Worm (Caenorhabditis elegans) whole organism, L3 larva: ENCODE measurements around the gene F22F7.4.
"Not testable (repeated sequence)": the region's sequence is repeated elsewhere in the genome, so short reads cannot be mapped to it uniquely, and the experiment has no call there.

Experiments
- R02D3.7 ChIP-seq: fragments of 150-350 bp; optimal IDR thresholded peaks from 2 replicates; lab custom pipeline; 2014; ENCODE audit warnings: missing biosample characterization, missing genetic modification characterization
- ZK546.5 ChIP-seq: sonication (generic microtip); optimal IDR thresholded peaks from 2 replicates; lab custom pipeline; 2017; ENCODE audit warnings: missing biosample characterization, missing genetic modification characterization
- aly-2 ChIP-seq: fragments of 150-350 bp; optimal IDR thresholded peaks from 2 replicates; lab custom pipeline; 2014; ENCODE audit warnings: missing biosample characterization, missing genetic modification characterization
- ceh-16 ChIP-seq: sonication (generic microtip); optimal IDR thresholded peaks from 2 replicates; lab custom pipeline; 2017; ENCODE audit warnings: missing biosample characterization, missing genetic modification characterization
- ceh-28 ChIP-seq: fragments of 150-350 bp; optimal IDR thresholded peaks from 2 replicates; lab custom pipeline; 2014; ENCODE audit warnings: missing biosample characterization, missing genetic modification reagents, missing genetic modification characterization
- ceh-82 ChIP-seq: fragments of 150-350 bp; optimal IDR thresholded peaks from 2 replicates; lab custom pipeline; 2014; ENCODE audit warnings: missing biosample characterization, missing genetic modification characterization
- ceh-9 ChIP-seq: sonication (generic microtip); optimal IDR thresholded peaks from 2 replicates; lab custom pipeline; 2018; ENCODE audit warnings: missing biosample characterization, missing genetic modification characterization
- daf-12 ChIP-seq: fragments of 150-350 bp; optimal IDR thresholded peaks from 2 replicates; lab custom pipeline; 2014; ENCODE audit warnings: missing biosample characterization, missing genetic modification reagents, missing genetic modification characterization
- egl-5 ChIP-seq: fragments of 150-350 bp; optimal IDR thresholded peaks from 2 replicates; lab custom pipeline; 2017; ENCODE audit warnings: missing biosample characterization, missing genetic modification reagents, missing genetic modification characterization, inconsistent platforms
- elt-1 ChIP-seq: fragments of 150-350 bp; optimal IDR thresholded peaks from 2 replicates; lab custom pipeline; 2014; ENCODE audit warnings: missing biosample characterization, missing genetic modification characterization
- elt-2 ChIP-seq: sonication (generic microtip); optimal IDR thresholded peaks from 2 replicates; lab custom pipeline; 2016; ENCODE audit warnings: missing genetic modification reagents, mild to moderate bottlenecking, missing genetic modification characterization, missing compliant biosample characterization
- elt-3 ChIP-seq, 3 experiments: fragments of 150-350 bp in 1 of 3; sonication (generic microtip) in 2 of 3; optimal IDR thresholded peaks; 2 replicates in 2 of 3; 4 replicates in 1 of 3; lab custom pipeline; 2014 to 2017; ENCODE audit warnings: missing biosample characterization in 3 of 3, missing genetic modification characterization in 3 of 3
- fkh-10 ChIP-seq: sonication (generic microtip); optimal IDR thresholded peaks from 2 replicates; lab custom pipeline; 2017; ENCODE audit warnings: missing biosample characterization, missing genetic modification reagents, missing genetic modification characterization
- fos-1 ChIP-seq: fragments of 150-350 bp; optimal IDR thresholded peaks from 2 replicates; lab custom pipeline; 2014; ENCODE audit warnings: missing biosample characterization, missing genetic modification characterization
- jun-1 ChIP-seq: fragments of 150-350 bp; optimal IDR thresholded peaks from 2 replicates; lab custom pipeline; 2014; ENCODE audit warnings: missing biosample characterization, missing genetic modification reagents, missing genetic modification characterization
- lin-39 ChIP-seq: fragments of 150-350 bp; optimal IDR thresholded peaks from 2 replicates; lab custom pipeline; 2018; ENCODE audit warnings: missing biosample characterization, missing genetic modification reagents, missing genetic modification characterization
- lsy-12 ChIP-seq: sonication (generic microtip); optimal IDR thresholded peaks from 2 replicates; lab custom pipeline; 2016; ENCODE audit warnings: mild to moderate bottlenecking, missing genetic modification characterization, missing compliant biosample characterization
- mdl-1 ChIP-seq: fragments of 150-350 bp; optimal IDR thresholded peaks from 2 replicates; lab custom pipeline; 2014; ENCODE audit warnings: missing biosample characterization, missing genetic modification characterization
- mml-1 ChIP-seq: fragments of 150-350 bp; sonication (generic microtip); optimal IDR thresholded peaks from 3 replicates; lab custom pipeline; 2014; ENCODE audit warnings: missing biosample characterization, missing genetic modification characterization
- nfya-1 ChIP-seq: sonication (generic microtip); optimal IDR thresholded peaks from 2 replicates; lab custom pipeline; 2017; ENCODE audit warnings: missing genetic modification characterization, mild to moderate bottlenecking, missing compliant biosample characterization, antibody characterized with exemption, moderate library complexity; ENCODE audit not compliant: insufficient read depth
- nhr-11 ChIP-seq: fragments of 150-350 bp; optimal IDR thresholded peaks from 2 replicates; lab custom pipeline; 2014; ENCODE audit warnings: missing biosample characterization, missing genetic modification characterization
- nhr-12 ChIP-seq: fragments of 150-350 bp; optimal IDR thresholded peaks from 2 replicates; lab custom pipeline; 2014; ENCODE audit warnings: missing biosample characterization, missing genetic modification characterization
- nhr-23 ChIP-seq: fragments of 150-350 bp; optimal IDR thresholded peaks from 2 replicates; lab custom pipeline; 2014; ENCODE audit warnings: missing biosample characterization, missing genetic modification reagents, missing genetic modification characterization
- nhr-25 ChIP-seq: sonication (generic microtip); optimal IDR thresholded peaks from 2 replicates; lab custom pipeline; 2017; ENCODE audit warnings: missing biosample characterization, missing genetic modification characterization
- nhr-28 ChIP-seq: fragments of 150-350 bp; optimal IDR thresholded peaks from 2 replicates; lab custom pipeline; 2014; ENCODE audit warnings: missing biosample characterization, missing genetic modification characterization
- nhr-43 ChIP-seq: sonication (generic microtip); optimal IDR thresholded peaks from 2 replicates; lab custom pipeline; 2016; ENCODE audit warnings: mild to moderate bottlenecking, missing genetic modification characterization, missing compliant biosample characterization; ENCODE audit not compliant: poor library complexity, severe bottlenecking
- nhr-67 ChIP-seq: fragments of 150-350 bp; optimal IDR thresholded peaks from 2 replicates; lab custom pipeline; 2014; ENCODE audit warnings: missing biosample characterization, missing genetic modification characterization
- nhr-76 ChIP-seq: fragments of 150-350 bp; sonication (generic microtip); optimal IDR thresholded peaks from 5 replicates; lab custom pipeline; 2014; ENCODE audit warnings: missing biosample characterization, missing genetic modification characterization
- pha-4 ChIP-seq: fragments of 150-350 bp; optimal IDR thresholded peaks from 2 replicates; lab custom pipeline; 2014; ENCODE audit warnings: missing biosample characterization, missing genetic modification reagents, missing genetic modification characterization
- pqm-1 ChIP-seq: fragments of 150-350 bp; optimal IDR thresholded peaks from 2 replicates; lab custom pipeline; 2017; ENCODE audit warnings: missing biosample characterization, missing genetic modification characterization, inconsistent platforms
- sea-2 ChIP-seq: fragments of 150-350 bp; sonication (generic microtip); optimal IDR thresholded peaks from 4 replicates; lab custom pipeline; 2014; ENCODE audit warnings: missing biosample characterization, missing genetic modification reagents, missing genetic modification characterization
- unc-62 ChIP-seq: fragments of 150-350 bp; sonication (generic microtip); optimal IDR thresholded peaks from 4 replicates; lab custom pipeline; 2014; ENCODE audit warnings: missing biosample characterization, missing genetic modification reagents, missing genetic modification characterization
- zag-1 ChIP-seq: fragments of 150-350 bp; optimal IDR thresholded peaks from 2 replicates; lab custom pipeline; 2014; ENCODE audit warnings: missing biosample characterization, missing genetic modification characterization
- ztf-11 ChIP-seq: fragments of 150-350 bp; optimal IDR thresholded peaks from 2 replicates; lab custom pipeline; 2014; ENCODE audit warnings: missing biosample characterization, missing genetic modification characterization
- ztf-4 ChIP-seq: fragments of 150-350 bp; optimal IDR thresholded peaks from 2 replicates; lab custom pipeline; 2014; ENCODE audit warnings: missing biosample characterization, missing genetic modification characterization

F22F7.4 gene

DNA sequence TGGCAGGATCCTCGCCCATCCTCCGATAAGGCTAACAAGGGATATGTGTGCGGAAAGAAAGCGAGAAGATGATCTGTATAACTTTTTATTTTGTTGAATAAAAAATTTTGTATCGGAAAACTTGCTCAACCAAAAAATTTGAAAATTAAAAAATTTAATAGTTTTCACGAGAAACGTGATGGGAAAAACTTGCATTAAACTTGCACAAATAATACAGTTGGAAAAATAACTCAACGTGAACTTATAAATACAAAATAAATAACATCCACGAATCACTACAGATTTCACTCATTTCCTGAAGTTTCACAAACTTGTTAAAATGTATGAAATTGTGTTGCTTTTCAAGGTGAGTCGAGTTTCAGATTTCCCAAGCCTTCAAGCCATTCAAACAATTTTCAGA, 6.8 kb downstream of the F22F7.4 start, which contains the start of gene F36F12.7:
TSS of gene F36F12.7 (plus strand) at position 301 of the 400 bp plus-strand sequence.
- TF ChIP-seq R02D3.7 (tag; lab: Kevin White, UChicago) (no peak), egl-5 (tag; lab: Kevin White, UChicago) (no peak), lin-39 (tag; lab: Kevin White, UChicago) (no peak), ceh-9 (no peak)

DNA sequence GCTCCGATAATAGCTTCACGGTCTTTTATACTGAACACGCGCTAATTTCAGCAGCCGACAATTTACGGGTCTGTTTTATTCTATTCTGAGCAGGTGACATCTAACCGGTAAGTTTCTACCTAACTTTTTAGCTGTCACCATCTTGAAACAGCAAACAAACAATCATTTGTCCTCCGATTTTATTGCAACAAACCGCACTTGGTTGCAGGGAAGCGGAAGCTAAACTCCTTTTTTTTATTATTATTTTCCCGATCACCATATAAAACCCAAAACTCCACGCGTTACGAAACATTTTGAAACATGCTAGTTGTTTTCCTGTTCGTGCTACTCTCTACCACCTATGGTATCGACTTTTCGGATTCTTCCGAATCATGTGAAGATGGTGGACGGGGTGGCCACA, 8.2 kb downstream of the F22F7.4 start, which contains the start of gene clec-208:
TSS of gene clec-208 (plus strand) at position 301 of the 400 bp plus-strand sequence.
- TF ChIP-seq elt-3 (tag; optimal IDR thresholded peaks at IDR 0.05; lab: Kevin White, UChicago) (no peak), nhr-12 (no peak), mml-1 (tag; lab: Kevin White, UChicago) (no peak), egl-5 (tag; lab: Kevin White, UChicago) (no peak), ztf-4 (no peak), daf-12 (tag; lab: Kevin White, UChicago) (no peak), aly-2 (tag; lab: Kevin White, UChicago) (no peak), fos-1 (tag; lab: Kevin White, UChicago) (no peak), ceh-9 (no peak), fkh-10 (GFP tag; lab: Kevin White, UChicago) (no peak), nhr-11 (tag; lab: Kevin White, UChicago) (no peak), jun-1 (tag; lab: Kevin White, UChicago) (no peak), ztf-11 (tag; lab: Kevin White, UChicago) (no peak), pqm-1 (tag; lab: Kevin White, UChicago) (no peak), lin-39 (tag; lab: Kevin White, UChicago) (no peak)

DNA sequence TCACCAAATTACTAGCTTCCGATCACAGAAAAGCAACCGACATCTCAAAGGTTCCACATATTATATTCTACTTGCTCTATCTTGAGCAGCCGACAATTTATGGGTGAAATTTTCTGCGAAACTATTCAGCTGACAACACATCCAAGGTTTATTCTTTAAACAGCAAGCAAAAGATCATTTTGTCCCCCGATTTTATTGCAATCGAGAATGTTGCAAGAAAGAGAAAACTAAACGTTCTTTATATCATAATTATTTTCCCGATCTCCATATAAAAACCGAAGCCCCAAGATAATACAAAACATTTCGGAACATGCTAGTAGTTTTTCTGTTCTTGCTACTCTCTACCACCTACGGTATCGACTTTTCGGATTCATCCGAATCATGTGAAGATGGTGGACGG, 10.1 kb downstream of the F22F7.4 start, which contains the start of gene clec-207:
TSS of gene clec-207 (plus strand) at position 301 of the 400 bp plus-strand sequence.
- no peak for TF ChIP-seq nhr-43 (tag; lab: Kevin White, UChicago)

DNA sequence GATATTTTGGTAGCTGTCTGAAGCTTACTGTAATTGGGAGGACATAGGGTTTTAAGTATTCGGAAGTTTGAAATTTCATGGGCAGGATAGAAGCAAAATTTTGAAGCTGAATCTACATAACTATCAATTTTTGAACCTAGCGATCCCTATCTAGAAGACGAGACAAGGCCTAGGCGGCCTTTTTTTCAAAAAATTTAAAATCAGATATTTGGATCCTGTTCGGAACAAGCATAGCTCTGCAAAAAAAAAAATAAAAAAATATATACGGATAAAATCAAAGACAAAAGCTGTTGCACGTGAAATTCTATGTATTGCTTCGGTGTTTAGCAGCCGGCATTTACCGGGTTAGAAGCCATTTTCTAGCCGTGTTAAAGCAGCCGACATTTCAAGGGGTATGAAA, 10.7 kb downstream of the F22F7.4 start, which contains the start of gene F36F12.2:
TSS of gene F36F12.2 (minus strand) at position 101 of the 400 bp plus-strand sequence.
- TF ChIP-seq jun-1 (tag; lab: Kevin White, UChicago) (no peak), ceh-9 (no peak), egl-5 (tag; lab: Kevin White, UChicago) (no peak), elt-2 (no peak), R02D3.7 (tag; lab: Kevin White, UChicago) (no peak), mdl-1 (no peak), ceh-82 (tag; lab: Kevin White, UChicago) (no peak), zag-1 (tag; lab: Kevin White, UChicago) (no peak), mml-1 (tag; lab: Kevin White, UChicago) (no peak), pha-4 (tag; lab: Kevin White, UChicago) (no peak), ztf-11 (tag; lab: Kevin White, UChicago) (no peak)

ce11 chrV:2090321-2090720, 15.6 kb downstream of the F22F7.4 start, which contains the start of gene ztf-28:
ztf-28 (plus strand) TSS chrV:2090669.
- TF ChIP-seq nfya-1 (tag; lab: Kevin White, UChicago); lin-39 (tag; lab: Kevin White, UChicago); fkh-10 (GFP tag; lab: Kevin White, UChicago): not testable (repeated sequence)

DNA sequence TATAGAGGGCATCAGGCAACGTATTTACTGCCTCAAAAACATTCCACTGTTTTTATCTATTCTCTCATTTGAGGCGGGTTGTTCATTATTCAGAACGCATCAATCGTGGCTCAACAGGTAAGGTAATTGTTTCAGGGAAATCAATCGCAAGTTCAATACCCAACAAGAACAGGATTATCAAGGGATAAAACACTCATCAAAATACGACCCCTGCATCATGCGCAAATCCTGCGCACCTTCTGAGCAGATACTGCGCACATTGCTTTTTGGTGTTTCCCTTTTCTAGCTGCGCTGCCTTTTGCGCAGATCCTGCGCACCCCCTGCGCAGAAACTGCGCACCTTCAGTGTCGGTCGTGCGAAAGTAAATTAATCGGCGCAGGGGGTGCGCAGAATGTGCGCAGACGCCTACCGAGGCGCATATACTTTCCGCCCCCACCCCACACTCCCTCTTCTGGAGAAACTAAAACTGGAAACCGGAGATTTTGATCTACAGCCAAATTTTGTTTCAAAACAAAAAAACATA, 20.1 kb downstream of the F22F7.4 start, which contains the start of gene F36F12.3:
TSS of gene F36F12.3 (plus strand) at position 51 of the 523 bp plus-strand sequence.
- not testable (repeated sequence) for TF ChIP-seq ceh-28; aly-2 (tag; lab: Kevin White, UChicago); sea-2
- TF ChIP-seq, all 47 proteins: peak for 0; not testable (repeated sequence) for 47

DNA sequence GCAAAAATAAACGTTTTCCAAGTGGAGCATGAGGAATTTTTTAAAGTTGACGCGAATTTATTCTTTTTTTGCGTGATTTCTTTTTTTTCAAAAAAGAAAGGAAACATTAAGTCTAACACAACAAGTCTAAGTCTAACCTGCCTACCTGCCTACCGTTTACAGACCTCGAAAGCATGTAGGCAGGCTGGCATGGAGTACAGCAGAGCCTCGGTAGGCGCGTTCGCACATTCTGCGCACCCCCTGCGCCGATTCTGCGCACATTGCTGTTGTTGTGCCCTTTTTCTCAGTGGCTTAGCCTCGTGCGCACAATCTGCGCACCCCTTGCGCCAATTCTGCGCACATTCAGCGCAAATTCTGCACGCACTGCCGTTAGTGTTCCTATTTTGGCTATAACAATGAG, 22.0 kb downstream of the F22F7.4 start:
- TF ChIP-seq pqm-1 (tag; lab: Kevin White, UChicago) = no peak
- TF ChIP-seq jun-1 (tag; lab: Kevin White, UChicago) = no peak
- TF ChIP-seq elt-1 (tag; lab: Kevin White, UChicago) = no peak
- TF ChIP-seq pha-4 (tag; lab: Kevin White, UChicago) = no peak
- no peak for TF ChIP-seq mdl-1
- TF ChIP-seq nhr-67 (tag; lab: Kevin White, UChicago) = no peak
- TF ChIP-seq fkh-10 (GFP tag; lab: Kevin White, UChicago) = no peak
- no peak for TF ChIP-seq ceh-16 (tag; lab: Kevin White, UChicago)
- no peak for TF ChIP-seq nhr-43 (tag; lab: Kevin White, UChicago)
- TF ChIP-seq nhr-28 (tag; lab: Kevin White, UChicago) = no peak
- no peak for TF ChIP-seq lsy-12 (tag; lab: Kevin White, UChicago)
- TF ChIP-seq nhr-23 (tag; lab: Kevin White, UChicago) = no peak
- TF ChIP-seq ZK546.5 = no peak
- no peak for TF ChIP-seq unc-62 (GFP tag; lab: Kevin White, UChicago)
- TF ChIP-seq egl-5 (tag; lab: Kevin White, UChicago) = no peak
- TF ChIP-seq nhr-25 (tag; lab: Kevin White, UChicago) = no peak
- TF ChIP-seq daf-12 (tag; lab: Kevin White, UChicago) = no peak
- no peak for TF ChIP-seq nhr-76 (tag; lab: Kevin White, UChicago)
